Worm (Caenorhabditis elegans): ENCODE results near the gene mlc-2.

Gene mlc-2

ce11 chrX:17456536-17457165, at the start of gene mlc-2:
mlc-2 (minus strand) TSS chrX:17456586.
- no peak for TF ChIP-seq dao-5 (tag; optimal IDR thresholded peaks at IDR 0.05)
- TF ChIP-seq W03F9.2 (tag; optimal IDR thresholded peaks at IDR 0.05), result no peak
- no peak for TF ChIP-seq him-1 (tag; optimal IDR thresholded peaks at IDR 0.05)

- TF ChIP-seq W03F9.2 (tag; optimal IDR thresholded peaks at IDR 0.05) (no peak), him-1 (tag; optimal IDR thresholded peaks at IDR 0.05) (peak; percentile 27)
Measured at ce11 chrX:17505547-17506181, 49.3 kb upstream of the mlc-2 start.

DNA sequence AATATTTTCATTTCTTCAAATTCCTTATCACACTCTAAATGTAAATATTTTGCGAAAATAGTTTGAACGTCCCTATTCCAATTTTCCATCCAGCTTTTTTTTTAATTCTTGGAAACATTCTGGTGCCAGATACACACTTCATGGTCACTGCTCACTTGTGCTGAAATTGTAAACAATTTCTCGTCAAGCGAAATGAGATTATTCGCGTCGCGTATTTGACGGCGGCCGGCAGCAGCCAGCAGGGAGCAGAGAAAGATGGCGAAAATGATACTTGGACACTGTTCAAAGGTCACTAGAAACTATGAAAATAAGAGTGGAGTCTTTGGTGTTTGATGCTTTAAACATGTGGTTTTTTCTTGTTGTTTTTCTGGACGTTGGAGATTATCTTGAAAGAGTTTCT, 48.1 kb upstream of the mlc-2 start:
- no peak for TF ChIP-seq him-1 (tag; optimal IDR thresholded peaks at IDR 0.05)
- TF ChIP-seq dao-5 (tag; optimal IDR thresholded peaks at IDR 0.05), result no peak
- no peak for TF ChIP-seq W03F9.2 (tag; optimal IDR thresholded peaks at IDR 0.05)

DNA sequence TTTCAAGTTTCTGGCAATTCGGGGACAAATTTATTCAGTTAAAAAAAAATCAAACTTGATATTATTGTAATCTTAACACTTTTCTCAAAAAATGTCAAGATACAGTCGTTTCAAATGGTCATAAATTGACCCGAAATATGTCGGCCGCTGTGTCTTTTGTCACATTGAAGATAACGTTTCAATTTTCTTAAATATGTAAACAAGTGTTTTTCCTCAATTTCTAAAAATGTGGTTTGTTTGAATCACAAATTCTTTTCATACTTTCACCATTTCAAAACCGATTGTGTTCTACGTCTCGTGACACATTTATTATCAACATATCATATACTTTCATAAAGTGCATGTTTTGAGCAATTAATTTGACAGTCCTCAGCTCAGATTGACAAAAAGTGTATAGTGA, 45.9 kb upstream of the mlc-2 start:
- TF ChIP-seq W03F9.2 (tag; optimal IDR thresholded peaks at IDR 0.05) (no peak), him-1 (tag; optimal IDR thresholded peaks at IDR 0.05) (no peak)

DNA sequence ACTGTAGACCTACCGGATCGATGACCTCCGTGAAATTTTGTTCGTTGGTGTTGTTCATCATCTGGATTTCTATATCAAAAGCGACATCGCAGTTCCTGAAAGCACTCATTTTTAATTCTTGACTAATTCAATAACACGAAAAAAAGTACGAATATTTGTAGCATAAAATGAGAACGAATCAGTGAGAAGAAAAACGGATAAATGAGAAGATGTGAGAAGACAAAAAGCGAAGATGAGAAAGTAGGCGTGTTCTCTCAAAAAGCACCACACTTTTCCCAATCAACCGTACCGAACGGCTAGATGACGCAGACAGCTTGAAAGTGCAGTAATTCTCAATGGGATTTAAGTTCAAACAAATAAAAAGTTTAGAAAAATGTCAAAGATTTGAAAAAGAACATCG, 30.3 kb upstream of the mlc-2 start, which contains the start of gene npr-24:
TSS of gene npr-24 (minus strand) at position 101 of the 400 bp plus-strand sequence.
- TF ChIP-seq W03F9.2 (tag; optimal IDR thresholded peaks at IDR 0.05) (no peak), him-1 (tag; optimal IDR thresholded peaks at IDR 0.05) (no peak), dao-5 (tag; optimal IDR thresholded peaks at IDR 0.05) (no peak)

ce11 chrX:17481892-17482515, 25.6 kb upstream of the mlc-2 start:
- no peak for TF ChIP-seq W03F9.2 (tag; optimal IDR thresholded peaks at IDR 0.05)

DNA sequence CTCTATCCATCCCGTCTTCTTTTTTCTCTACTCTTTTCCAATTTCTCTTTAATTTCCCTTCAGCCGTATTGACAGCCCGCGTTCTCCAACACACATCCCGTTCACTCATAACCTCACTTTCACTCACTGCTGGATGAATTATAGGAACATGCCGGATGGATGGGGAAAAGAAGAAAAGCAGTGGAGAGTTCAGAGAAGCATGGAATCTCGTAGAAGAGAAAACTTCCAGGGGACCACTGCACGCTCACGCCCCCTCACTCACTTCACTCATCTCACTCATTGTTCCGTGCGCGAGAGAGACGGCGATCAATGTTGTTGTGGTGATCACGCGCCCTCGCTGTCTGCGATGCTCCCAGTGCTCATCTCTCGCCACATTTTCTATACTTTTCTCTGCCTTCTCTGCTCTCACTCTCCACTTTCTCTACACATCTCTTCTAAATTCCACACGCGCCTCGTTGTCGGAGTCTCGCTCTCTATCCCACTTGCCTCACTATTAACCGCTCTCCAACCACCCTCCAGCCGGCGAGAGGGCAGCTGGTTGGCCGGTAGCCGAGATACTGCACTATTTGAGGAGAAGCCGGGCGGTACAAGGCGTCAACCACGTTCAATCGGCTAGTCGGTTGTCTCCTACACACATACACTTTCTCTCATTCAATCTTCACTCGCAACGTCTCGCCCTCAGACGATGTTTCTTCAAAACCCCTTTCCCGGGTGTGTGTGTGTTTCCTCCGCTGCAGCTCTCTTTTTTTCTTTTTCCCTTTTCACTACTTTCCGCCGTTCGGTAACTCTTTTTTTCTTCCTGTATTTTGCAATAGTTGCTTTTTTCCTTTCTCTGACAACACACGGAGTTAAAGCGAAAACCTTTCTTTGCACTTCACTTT, 23.5 kb upstream of the mlc-2 start:
- TF ChIP-seq him-1 (tag; optimal IDR thresholded peaks at IDR 0.05) (peak; percentile 96), dao-5 (tag; optimal IDR thresholded peaks at IDR 0.05) (no peak), W03F9.2 (tag; optimal IDR thresholded peaks at IDR 0.05) (no peak)

DNA sequence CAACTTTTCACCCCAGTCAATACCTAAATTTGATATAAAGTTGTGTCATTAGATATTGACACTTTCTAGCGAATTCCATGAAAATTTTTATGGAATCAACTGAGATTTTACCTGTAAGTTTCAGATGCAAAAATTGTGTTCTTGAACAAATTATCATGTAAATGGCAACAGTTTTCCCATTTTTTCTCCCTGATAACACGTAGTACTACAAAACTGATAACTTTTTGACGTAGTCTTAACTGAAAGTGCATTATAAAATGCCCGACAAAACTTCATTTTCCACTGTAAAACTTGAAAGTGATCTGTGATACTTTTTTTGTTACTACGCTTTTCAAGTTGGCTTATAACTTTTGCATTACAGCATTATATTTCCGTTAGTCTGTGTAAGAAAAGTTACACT, 22.3 kb upstream of the mlc-2 start:
- TF ChIP-seq W03F9.2 (tag; optimal IDR thresholded peaks at IDR 0.05) (no peak), dao-5 (tag; optimal IDR thresholded peaks at IDR 0.05) (no peak), him-1 (tag; optimal IDR thresholded peaks at IDR 0.05) (no peak)

DNA sequence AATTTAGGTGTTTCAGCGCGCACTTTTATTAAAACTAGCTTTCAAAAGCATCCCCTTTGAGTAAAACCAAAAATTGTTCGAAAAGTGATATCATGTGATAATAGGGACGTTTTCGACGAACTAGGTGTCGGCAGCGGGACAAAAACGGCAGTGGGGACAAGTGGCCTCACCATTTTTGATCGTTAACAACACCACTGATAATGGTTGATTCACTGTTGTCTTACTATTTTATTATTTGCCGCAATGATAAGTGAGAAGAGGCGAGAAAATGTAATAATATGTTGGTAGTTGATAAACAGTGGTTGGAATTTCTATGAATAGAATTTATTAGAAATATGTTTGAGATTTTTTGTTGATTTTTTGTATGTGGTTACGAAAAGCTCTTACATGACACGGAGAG, 19.6 kb upstream of the mlc-2 start:
- TF ChIP-seq dao-5 (tag; optimal IDR thresholded peaks at IDR 0.05), result no peak

ce11 chrX:17474521-17475170, 18.3 kb upstream of the mlc-2 start, which contains the start of gene tps-1:
tps-1 (minus strand) TSS chrX:17474534.
- TF ChIP-seq dao-5 (tag; optimal IDR thresholded peaks at IDR 0.05) (no peak), W03F9.2 (tag; optimal IDR thresholded peaks at IDR 0.05) (no peak), him-1 (tag; optimal IDR thresholded peaks at IDR 0.05) (no peak)

DNA sequence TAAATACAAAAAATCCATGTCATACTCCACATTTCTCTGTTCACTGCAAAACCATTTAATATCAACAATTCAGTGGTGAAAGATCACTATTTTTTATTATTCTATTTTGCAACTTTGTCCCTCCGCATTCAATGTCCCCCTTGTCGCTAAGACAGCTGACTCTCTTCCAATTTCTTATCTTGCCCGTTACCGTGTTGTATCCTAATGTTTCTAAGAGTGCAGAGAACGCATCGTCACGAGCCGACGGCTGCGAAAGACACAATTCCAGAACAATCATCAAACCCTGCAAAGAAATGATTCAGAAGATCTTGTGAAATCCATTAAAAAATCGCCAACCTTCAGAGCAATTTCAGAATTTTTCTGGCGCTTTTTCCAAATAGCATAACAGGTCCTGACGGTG, 16.5 kb upstream of the mlc-2 start:
- TF ChIP-seq W03F9.2 (tag; optimal IDR thresholded peaks at IDR 0.05) (no peak), him-1 (tag; optimal IDR thresholded peaks at IDR 0.05) (no peak), dao-5 (tag; optimal IDR thresholded peaks at IDR 0.05) (no peak)

DNA sequence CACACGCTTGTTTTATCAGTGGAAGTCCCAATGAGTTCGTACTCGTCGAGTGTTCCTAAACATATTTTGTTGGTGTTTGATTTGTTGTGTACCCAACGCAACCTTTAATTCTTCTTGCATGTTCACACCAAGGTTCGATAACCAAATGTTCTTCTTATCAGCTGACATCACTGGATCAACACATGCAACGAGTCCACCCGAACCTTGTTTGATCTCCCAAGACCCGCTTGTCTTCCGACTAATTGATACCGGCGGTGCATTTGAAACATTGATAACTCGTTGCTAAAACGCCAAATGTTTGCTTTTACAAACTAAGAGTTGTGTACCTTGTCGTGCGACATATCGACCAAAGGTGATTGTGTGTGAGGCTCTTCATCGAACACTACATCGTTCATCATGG, 15.3 kb upstream of the mlc-2 start:
- TF ChIP-seq him-1 (tag; optimal IDR thresholded peaks at IDR 0.05), result no peak
- no peak for TF ChIP-seq dao-5 (tag; optimal IDR thresholded peaks at IDR 0.05)
- no peak for TF ChIP-seq W03F9.2 (tag; optimal IDR thresholded peaks at IDR 0.05)

ce11 chrX:17468483-17468882, 12.1 kb upstream of the mlc-2 start:
- no peak for TF ChIP-seq dao-5 (tag; optimal IDR thresholded peaks at IDR 0.05)
- no peak for TF ChIP-seq him-1 (tag; optimal IDR thresholded peaks at IDR 0.05)
- TF ChIP-seq W03F9.2 (tag; optimal IDR thresholded peaks at IDR 0.05), result no peak
